Worm (Caenorhabditis elegans) whole organism, young adult: ENCODE measurements around the gene ncs-3.

Source experiments
- aptf-3 ChIP-seq: fragments of 200-800 bp; sonication (Bioruptor generic); IDR thresholded peaks from 2 replicates; pipeline ENCODE4 v1.3.6; 2022; ENCODE audit warnings: missing genetic modification characterization, missing compliant biosample characterization
- hrde-1 ChIP-seq: sonication (generic microtip); optimal IDR thresholded peaks from 2 replicates; lab custom pipeline; 2016; ENCODE audit warnings: missing genetic modification characterization, mild to moderate bottlenecking, missing compliant biosample characterization, moderate library complexity, missing genotype, missing genetic modification reagents, borderline replicate concordance
- lin-40 ChIP-seq: sonication (generic microtip); optimal IDR thresholded peaks from 2 replicates; lab custom pipeline; 2016; ENCODE audit warnings: missing genetic modification characterization, mild to moderate bottlenecking, missing compliant biosample characterization, missing genotype, missing genetic modification reagents
- lsy-27 ChIP-seq: sonication (generic microtip); optimal IDR thresholded peaks from 2 replicates; lab custom pipeline; 2017; ENCODE audit warnings: missing genetic modification characterization, mild to moderate bottlenecking, missing compliant biosample characterization, antibody characterized with exemption, missing genotype, borderline replicate concordance; ENCODE audit not compliant: insufficient read depth
- nhr-120 ChIP-seq: fragments of 200-800 bp; sonication (Bioruptor generic); IDR thresholded peaks from 2 replicates; pipeline ENCODE4 v1.3.6; 2022; ENCODE audit warnings: missing genetic modification characterization, missing compliant biosample characterization
- pbrm-1 ChIP-seq: fragments of 200-800 bp; sonication (Bioruptor generic); IDR thresholded peaks from 2 replicates; pipeline ENCODE4 v1.3.6; 2022; ENCODE audit warnings: missing genetic modification reagents, missing genetic modification characterization, missing compliant biosample characterization
- sptf-2 ChIP-seq: fragments of 200-800 bp; sonication (Bioruptor generic); optimal IDR thresholded peaks from 2 replicates; lab custom pipeline; 2018; ENCODE audit warnings: mild to moderate bottlenecking, missing genetic modification characterization, missing compliant biosample characterization
- unc-130 ChIP-seq: sonication (generic microtip); optimal IDR thresholded peaks from 2 replicates; lab custom pipeline; 2016; ENCODE audit warnings: missing genetic modification reagents, missing genetic modification characterization, missing compliant biosample characterization
- unc-62 ChIP-seq: fragments of 150-350 bp; optimal IDR thresholded peaks from 2 replicates; lab custom pipeline; 2014; ENCODE audit warnings: missing biosample characterization, missing genetic modification reagents, missing genetic modification characterization
- ztf-25 ChIP-seq: fragments of 200-800 bp; sonication (Bioruptor generic); IDR thresholded peaks from 2 replicates; pipeline ENCODE4 v1.3.6; 2022; ENCODE audit warnings: missing genetic modification reagents, missing genetic modification characterization, missing compliant biosample characterization

ce11 chrX:1080549-1080948 lies 26.7 kb downstream of the ncs-3 start, which contains the start of gene pfn-3:
- TF ChIP-seq lsy-27 (tag; lab: Kevin White, UChicago) (no peak), pbrm-1 (GFP tag; lab: Robert Waterston, UW) (no peak), lin-40 (tag; lab: Kevin White, UChicago) (no peak), ztf-25 (GFP tag; lab: Robert Waterston, UW) (no peak), unc-62 (GFP tag; lab: Kevin White, UChicago) (no peak), sptf-2 (GFP tag; lab: Kevin White, UChicago) (no peak), nhr-120 (GFP tag; lab: Robert Waterston, UW) (no peak), aptf-3 (GFP tag; lab: Robert Waterston, UW) (no peak), unc-130 (no peak), hrde-1 (tag; lab: Kevin White, UChicago) (no peak)
